Worm (Caenorhabditis elegans): ENCODE data around the gene T04C10.3.

DNA sequence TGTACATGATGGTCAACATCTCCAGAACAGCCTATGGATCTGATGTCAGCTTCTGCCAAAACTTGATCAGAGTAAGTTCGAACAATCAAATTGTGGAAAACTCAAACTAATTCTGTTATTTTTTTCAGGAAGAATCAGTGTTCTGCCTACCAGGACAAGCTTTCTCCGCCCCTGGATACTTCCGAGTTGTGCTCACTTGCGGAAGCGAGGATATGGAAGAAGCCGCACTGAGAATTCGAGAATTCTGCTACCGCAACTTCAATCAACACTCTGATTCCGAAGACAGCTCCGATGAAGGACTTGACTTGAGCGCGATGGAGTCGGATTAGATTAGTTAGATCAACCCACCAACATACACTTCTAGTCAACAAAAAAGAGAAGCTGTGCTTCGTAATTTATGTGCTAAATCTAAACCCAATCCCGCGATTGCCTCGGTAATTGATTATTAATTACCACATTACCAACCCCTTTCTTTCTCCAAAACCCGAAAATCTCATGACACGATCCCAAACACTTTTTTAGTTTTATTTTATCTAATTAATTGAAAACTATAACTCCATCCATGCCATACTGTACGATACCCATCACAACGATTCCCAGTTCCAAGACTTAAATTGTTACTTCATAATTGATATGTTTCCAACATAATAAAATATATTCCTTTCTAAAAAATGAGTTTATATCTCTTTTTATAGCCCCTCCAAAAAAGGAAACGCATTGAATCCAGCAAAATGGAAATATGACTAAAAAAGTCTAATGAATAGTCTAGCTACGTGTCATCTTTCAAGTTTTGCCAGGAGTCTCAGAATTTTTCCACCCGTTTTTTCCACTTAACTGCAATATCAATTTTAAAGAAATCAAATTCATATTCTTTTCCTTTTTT lies 19.6 kb upstream of the T04C10.3 start:
- TF ChIP-seq zag-1 (tag; optimal IDR thresholded peaks at IDR 0.05) (no peak), ama-1 (optimal IDR thresholded peaks at IDR 0.05) (peak; percentile 70), elt-1 (tag; optimal IDR thresholded peaks at IDR 0.05) (no peak), nhr-6 (tag; optimal IDR thresholded peaks at IDR 0.05) (no peak), nhr-23 (tag; optimal IDR thresholded peaks at IDR 0.05) (no peak)

Data from whole organism, L2 larva.